Fruit fly (Drosophila melanogaster): Measurements from ENCODE around the gene sba.

Gene sba

DNA sequence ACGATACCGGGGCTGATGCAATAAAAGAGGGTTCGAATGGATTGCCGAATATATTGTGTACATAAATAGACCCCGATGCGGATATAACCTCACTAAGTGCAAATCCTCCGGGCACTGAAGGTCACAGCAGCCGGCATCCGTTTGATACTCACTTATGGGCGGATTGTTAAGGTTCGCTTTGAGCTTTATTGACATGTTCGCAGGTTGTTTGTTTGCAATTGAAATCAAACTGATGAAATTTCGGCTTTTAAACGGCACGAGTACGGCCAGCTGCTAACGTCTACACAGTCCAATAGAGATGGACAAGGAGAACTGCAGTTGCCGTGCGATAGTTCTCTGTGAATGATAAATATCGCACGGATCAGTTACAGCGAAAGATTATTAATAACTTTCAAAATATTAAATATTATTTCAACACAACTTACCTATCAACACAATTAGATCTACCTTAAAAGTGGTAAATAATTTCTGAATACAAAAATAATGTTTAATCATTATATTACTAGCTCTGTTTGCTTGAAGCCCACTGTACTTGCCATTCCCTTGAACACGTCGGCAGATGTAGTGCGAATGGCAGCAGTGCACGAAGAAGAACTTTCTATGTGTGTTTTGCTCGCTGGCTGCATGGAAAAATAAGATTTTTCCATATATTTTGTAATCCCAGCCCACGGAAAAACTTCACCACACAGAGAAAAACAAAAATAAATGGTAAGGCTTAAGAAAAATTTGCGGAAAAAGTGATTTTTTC lies 35.5 kb upstream of the sba start, which contains the start of the genes GluProRS and AP-1sigma (continued):
- TF ChIP-seq lab (GFP tag; optimal IDR thresholded peaks at IDR 0.05) (peak; percentile 92), CG3847 (GFP tag; IDR thresholded peaks at IDR 0.05) (peak; percentile 96), dimm (GFP tag; IDR thresholded peaks at IDR 0.05) (peak; percentile 75), CG7963 (GFP tag; IDR thresholded peaks at IDR 0.05; ENCODE audit: partially characterized antibody) (peak; percentile 81), Vsx1 (GFP tag; optimal IDR thresholded peaks at IDR 0.05) (peak; percentile 80), Ets97D (GFP tag; optimal IDR thresholded peaks at IDR 0.05) (peak; percentile 78), zfh1 (GFP tag; IDR thresholded peaks at IDR 0.05) (peak; percentile 97), kah (GFP tag; optimal IDR thresholded peaks at IDR 0.05) (peak; percentile 48), caup (GFP tag; optimal IDR thresholded peaks at IDR 0.05; ENCODE audit: severe bottlenecking) (peak; percentile 80), CG2199 (GFP tag; IDR thresholded peaks at IDR 0.05) (peak; percentile 92), Bteb2 (GFP tag; optimal IDR thresholded peaks at IDR 0.05) (peak; percentile 76), CG15269 (tag; optimal IDR thresholded peaks at IDR 0.05) (peak; percentile 87), CG7357 (GFP tag; IDR thresholded peaks at IDR 0.05) (peak; percentile 91), rib (GFP tag; IDR thresholded peaks at IDR 0.05) (peak; percentile 92), Oaz (GFP tag; IDR thresholded peaks at IDR 0.05) (peak; percentile 93), CG9727 (GFP tag; optimal IDR thresholded peaks at IDR 0.05) (peak; percentile 93), CG11085 (GFP tag; IDR thresholded peaks at IDR 0.05) (peak; percentile 95), NfI (GFP tag; optimal IDR thresholded peaks at IDR 0.05) (peak; percentile 88), Elba2 (GFP tag; optimal IDR thresholded peaks at IDR 0.05) (peak; percentile 73), nerfin-2 (GFP tag; IDR thresholded peaks at IDR 0.05; ENCODE audit: partially characterized antibody) (peak; percentile 88), croc (GFP tag; conservative IDR thresholded peaks at IDR 0.05) (peak; percentile 92), zen (tag; optimal IDR thresholded peaks at IDR 0.05) (peak; percentile 87), Abd-B (GFP tag; optimal IDR thresholded peaks at IDR 0.05) (peak; percentile 92), gcm2 (GFP tag; optimal IDR thresholded peaks at IDR 0.05) (peak; percentile 71), CG3407 (GFP tag; optimal IDR thresholded peaks at IDR 0.05) (peak; percentile 83), C15 (GFP tag; IDR thresholded peaks at IDR 0.05) (peak; percentile 88; the same call in 2 of the 3 replicates), PHDP (tag; optimal IDR thresholded peaks at IDR 0.05) (peak; percentile 87), slp2 (GFP tag; optimal IDR thresholded peaks at IDR 0.05) (peak; percentile 62), crc (GFP tag; optimal IDR thresholded peaks at IDR 0.05) (peak; percentile 50), fu2 (GFP tag; optimal IDR thresholded peaks at IDR 0.05) (peak; percentile 57), CG7745 (tag; optimal IDR thresholded peaks at IDR 0.05) (no peak), grn (GFP tag; optimal IDR thresholded peaks at IDR 0.05) (peak; percentile 56), fd102C (GFP tag; optimal IDR thresholded peaks at IDR 0.05) (peak; percentile 59), Ptx1 (GFP tag; IDR thresholded peaks at IDR 0.05) (peak; percentile 99), B-H2 (GFP tag; optimal IDR thresholded peaks at IDR 0.05) (peak; percentile 86), shn (GFP tag; optimal IDR thresholded peaks at IDR 0.05) (peak; percentile 71), luna (GFP tag; optimal IDR thresholded peaks at IDR 0.05) (peak; percentile 38), Xrp1 (GFP tag; IDR thresholded peaks at IDR 0.05) (peak; percentile 96), kni (GFP tag; optimal IDR thresholded peaks at IDR 0.05) (peak; percentile 51), Max (GFP tag; optimal IDR thresholded peaks at IDR 0.05) (peak; percentile 94), Hr51 (GFP tag; optimal IDR thresholded peaks at IDR 0.05) (peak; percentile 84 to 88), CG12299 (tag; optimal IDR thresholded peaks at IDR 0.05) (peak; percentile 69), btn (GFP tag; optimal IDR thresholded peaks at IDR 0.05) (peak; percentile 42), pho (GFP tag; optimal IDR thresholded peaks at IDR 0.05) (peak; percentile 90), CG2116 (GFP tag; optimal IDR thresholded peaks at IDR 0.05) (peak; percentile 70), HLH4C (GFP tag; IDR thresholded peaks at IDR 0.05; ENCODE audit: partially characterized antibody) (peak; percentile 90), CG4820 (GFP tag; optimal IDR thresholded peaks at IDR 0.05) (peak; percentile 92), kay (GFP tag; optimal IDR thresholded peaks at IDR 0.05) (peak; percentile 89), CoRest (tag; optimal IDR thresholded peaks at IDR 0.05) (peak; percentile 92)

Data from whole organism, embryonic.